Fruit fly (Drosophila melanogaster): ENCODE data around the gene mex1.

Gene mex1

DNA sequence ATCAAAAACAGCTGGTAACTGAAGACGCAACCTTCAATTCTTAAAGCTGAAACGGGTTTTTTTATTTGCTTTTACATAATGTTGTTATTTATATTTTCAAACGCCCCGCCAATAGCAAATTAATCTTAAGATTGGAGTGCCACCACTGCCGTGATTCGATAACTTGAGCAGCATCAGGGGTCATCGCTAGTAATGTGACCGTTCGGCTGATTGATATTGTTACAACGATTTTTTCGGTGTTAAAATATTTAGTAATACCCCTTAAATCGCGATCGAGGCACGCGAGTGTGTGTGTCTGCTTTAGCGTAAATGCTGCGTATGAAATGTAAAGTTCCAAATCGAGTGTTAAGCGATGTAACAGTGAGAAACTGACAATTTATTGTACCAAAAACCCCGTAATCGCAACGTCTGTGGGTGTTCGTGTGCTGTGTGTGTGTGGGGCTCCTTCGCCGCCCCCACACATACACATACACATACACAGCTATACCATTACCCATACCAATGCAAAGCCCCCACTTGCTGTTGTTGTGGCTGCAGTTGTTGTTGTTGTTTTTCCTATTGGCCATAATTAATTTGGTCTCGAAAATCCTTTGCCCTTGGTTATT, 46.5 kb upstream of the mex1 start, which contains the start of gene dop (continued):
- TF ChIP-seq Mad (GFP tag; optimal IDR thresholded peaks at IDR 0.05): no peak
- TF ChIP-seq pnt (GFP tag; optimal IDR thresholded peaks at IDR 0.05): peak; percentile 29
- TF ChIP-seq CG4282 (GFP tag; optimal IDR thresholded peaks at IDR 0.05): no peak
- peak; percentile 17 for TF ChIP-seq Hr3 (GFP tag; optimal IDR thresholded peaks at IDR 0.05)
- peak; percentile 13 for TF ChIP-seq NC2β (GFP tag; optimal IDR thresholded peaks at IDR 0.05)
- no peak; the same call in 2 of the 3 replicates for TF ChIP-seq CG7963 (GFP tag; IDR thresholded peaks at IDR 0.05; ENCODE audit: partially characterized antibody)
- TF ChIP-seq CG16779 (GFP tag; IDR thresholded peaks at IDR 0.05): no peak
- no peak for TF ChIP-seq CG6654 (GFP tag; optimal IDR thresholded peaks at IDR 0.05)
- TF ChIP-seq CG1233 (GFP tag; optimal IDR thresholded peaks at IDR 0.05): no peak
- no peak for TF ChIP-seq Optix (GFP tag; IDR thresholded peaks at IDR 0.05)
- TF ChIP-seq CG18262 (tag; optimal IDR thresholded peaks at IDR 0.05): no peak
- no peak for TF ChIP-seq CG10979 (tag; optimal IDR thresholded peaks at IDR 0.05)
- TF ChIP-seq tup (GFP tag; optimal IDR thresholded peaks at IDR 0.05): no peak
- no peak for TF ChIP-seq kay (GFP tag; optimal IDR thresholded peaks at IDR 0.05)
- no peak for TF ChIP-seq tx (GFP tag; optimal IDR thresholded peaks at IDR 0.05)
- TF ChIP-seq CG14050 (GFP tag; IDR thresholded peaks at IDR 0.05): no peak
- TF ChIP-seq CkIIα-i1 (GFP tag; IDR thresholded peaks at IDR 0.05): no peak
- TF ChIP-seq CG3407 (GFP tag; optimal IDR thresholded peaks at IDR 0.05): no peak
- no peak for TF ChIP-seq gt (GFP tag; IDR thresholded peaks at IDR 0.05)
- TF ChIP-seq Ada2b (GFP tag; IDR thresholded peaks at IDR 0.05): no peak; the same call in 1 of the 2 replicates
- no peak for TF ChIP-seq Sox102F (GFP tag; optimal IDR thresholded peaks at IDR 0.05)
- no peak for TF ChIP-seq PHDP (tag; optimal IDR thresholded peaks at IDR 0.05)
- TF ChIP-seq aop (GFP tag; IDR thresholded peaks at IDR 0.05): no peak
- peak; percentile 90 for TF ChIP-seq CG8478 (optimal IDR thresholded peaks at IDR 0.05)
- no peak for TF ChIP-seq Doc2 (GFP tag; IDR thresholded peaks at IDR 0.05)
- TF ChIP-seq zfh2 (GFP tag; optimal IDR thresholded peaks at IDR 0.05): peak; percentile 44
- TF ChIP-seq pb (GFP tag; optimal IDR thresholded peaks at IDR 0.05): no peak
- no peak for TF ChIP-seq Nf-YA (GFP tag; IDR thresholded peaks at IDR 0.05)
- TF ChIP-seq hkb (optimal IDR thresholded peaks at IDR 0.05): no peak
- peak; percentile 22; the same call in 1 of the 2 replicates for TF ChIP-seq hkb (GFP tag; IDR thresholded peaks at IDR 0.05)
- no peak for TF ChIP-seq CG4707 (GFP tag; optimal IDR thresholded peaks at IDR 0.05)
- TF ChIP-seq dpn (GFP tag; optimal IDR thresholded peaks at IDR 0.05): peak; percentile 13 to 30
- TF ChIP-seq chif (GFP tag; optimal IDR thresholded peaks at IDR 0.05): no peak
- no peak for TF ChIP-seq Ptx1 (GFP tag; IDR thresholded peaks at IDR 0.05)
- no peak for TF ChIP-seq gce (GFP tag; IDR thresholded peaks at IDR 0.05)
- no peak for TF ChIP-seq Hr39 (optimal IDR thresholded peaks at IDR 0.05)
- no peak for TF ChIP-seq ftz-f1 (GFP tag; optimal IDR thresholded peaks at IDR 0.05)
- TF ChIP-seq caup (GFP tag; optimal IDR thresholded peaks at IDR 0.05; ENCODE audit: severe bottlenecking): no peak
- TF ChIP-seq bcd (GFP tag; optimal IDR thresholded peaks at IDR 0.05): no peak
- TF ChIP-seq psq (GFP tag; optimal IDR thresholded peaks at IDR 0.05): no peak
- TF ChIP-seq toy (GFP tag; IDR thresholded peaks at IDR 0.05): no peak
- peak; percentile 31 for TF ChIP-seq HLH54F (GFP tag; optimal IDR thresholded peaks at IDR 0.05)
- TF ChIP-seq Rx (GFP tag; IDR thresholded peaks at IDR 0.05): no peak
- TF ChIP-seq kah (GFP tag; optimal IDR thresholded peaks at IDR 0.05): no peak
- TF ChIP-seq MBD-R2 (GFP tag; IDR thresholded peaks at IDR 0.05): peak; percentile 24; the same call in 1 of the 2 replicates
- no peak for TF ChIP-seq wor (GFP tag; IDR thresholded peaks at IDR 0.05)
- TF ChIP-seq ewg (GFP tag; optimal IDR thresholded peaks at IDR 0.05): no peak
- peak; percentile 39 for TF ChIP-seq Hsf (GFP tag; optimal IDR thresholded peaks at IDR 0.05)
- peak; percentile 39 for TF ChIP-seq ERR (GFP tag; optimal IDR thresholded peaks at IDR 0.05)
- TF ChIP-seq Adf1 (GFP tag; IDR thresholded peaks at IDR 0.05): no peak
- TF ChIP-seq CG10267 (tag; optimal IDR thresholded peaks at IDR 0.05): peak; percentile 54
- peak; percentile 81 for TF ChIP-seq CG2116 (GFP tag; optimal IDR thresholded peaks at IDR 0.05)
- TF ChIP-seq CG8924 (tag; optimal IDR thresholded peaks at IDR 0.05): no peak

Data from whole organism, embryonic.